Worm (Caenorhabditis elegans) whole organism, mixed stage, embryonic: Measurements from ENCODE around the gene R03D7.8.

Experiments used
- M03D4.4 ChIP-seq: sonication (generic microtip); optimal IDR thresholded peaks from 2 replicates; lab custom pipeline; 2017; ENCODE audit warnings: mild to moderate bottlenecking, missing genetic modification characterization, missing compliant biosample characterization
- bed-3 ChIP-seq: fragments of 200-800 bp; sonication (Bioruptor generic); optimal IDR thresholded peaks from 3 replicates; lab custom pipeline; 2018; ENCODE audit warnings: mild to moderate bottlenecking, missing genetic modification characterization, moderate library complexity, missing compliant biosample characterization
- blmp-1 ChIP-seq: fragments of 150-350 bp; optimal IDR thresholded peaks from 2 replicates; lab custom pipeline; 2014; ENCODE audit warnings: missing biosample characterization, missing genetic modification characterization
- ceh-39 ChIP-seq: fragments of 150-350 bp; optimal IDR thresholded peaks from 2 replicates; lab custom pipeline; 2014; ENCODE audit warnings: missing biosample characterization, missing genetic modification characterization
- ceh-83 ChIP-seq: fragments of 200-800 bp; sonication (Bioruptor generic); optimal IDR thresholded peaks from 2 replicates; lab custom pipeline; 2018; ENCODE audit warnings: mild to moderate bottlenecking, missing genetic modification characterization, missing compliant biosample characterization
- ces-1 ChIP-seq: fragments of 150-350 bp; optimal IDR thresholded peaks from 2 replicates; lab custom pipeline; 2014; ENCODE audit warnings: missing biosample characterization, missing genetic modification reagents, missing genetic modification characterization
- cnd-1 ChIP-seq: fragments of 200-800 bp; sonication (Bioruptor generic); optimal IDR thresholded peaks from 2 replicates; lab custom pipeline; 2018; ENCODE audit warnings: mild to moderate bottlenecking, missing genetic modification characterization, missing compliant biosample characterization
- drap-1 ChIP-seq: fragments of 200-800 bp; sonication (Bioruptor generic); optimal IDR thresholded peaks from 3 replicates; lab custom pipeline; 2018; ENCODE audit warnings: mild to moderate bottlenecking, missing genetic modification characterization, missing compliant biosample characterization
- elt-3 ChIP-seq: fragments of 150-350 bp; optimal IDR thresholded peaks from 2 replicates; lab custom pipeline; 2014; ENCODE audit warnings: missing biosample characterization, missing genetic modification characterization
- lin-13 ChIP-seq: fragments of 150-350 bp; optimal IDR thresholded peaks from 2 replicates; lab custom pipeline; 2014; ENCODE audit warnings: missing biosample characterization, missing genetic modification characterization
- lin-32 ChIP-seq: fragments of 200-800 bp; sonication (Bioruptor generic); optimal IDR thresholded peaks from 2 replicates; lab custom pipeline; 2018; ENCODE audit warnings: mild to moderate bottlenecking, missing genetic modification characterization, missing compliant biosample characterization
- lsy-2 ChIP-seq: fragments of 150-350 bp; optimal IDR thresholded peaks from 2 replicates; lab custom pipeline; 2014; ENCODE audit warnings: missing biosample characterization, missing genetic modification characterization
- mep-1 ChIP-seq: fragments of 150-350 bp; optimal IDR thresholded peaks from 2 replicates; lab custom pipeline; 2017; ENCODE audit warnings: missing biosample characterization, missing genetic modification reagents, missing genetic modification characterization, inconsistent platforms
- mls-2 ChIP-seq: sonication (generic microtip); optimal IDR thresholded peaks from 2 replicates; lab custom pipeline; 2016; ENCODE audit warnings: mild to moderate bottlenecking, missing genetic modification characterization, moderate library complexity, missing compliant biosample characterization
- nhr-12 ChIP-seq: fragments of 150-350 bp; optimal IDR thresholded peaks from 2 replicates; lab custom pipeline; 2014; ENCODE audit warnings: missing biosample characterization, missing genetic modification characterization
- nhr-2 ChIP-seq: fragments of 150-350 bp; optimal IDR thresholded peaks from 2 replicates; lab custom pipeline; 2014; ENCODE audit warnings: missing biosample characterization, missing genetic modification characterization
- nhr-237 ChIP-seq: fragments of 150-350 bp; optimal IDR thresholded peaks from 2 replicates; lab custom pipeline; 2014; ENCODE audit warnings: missing biosample characterization, missing genetic modification characterization
- nhr-28 ChIP-seq: fragments of 150-350 bp; optimal IDR thresholded peaks from 2 replicates; lab custom pipeline; 2014; ENCODE audit warnings: missing biosample characterization, missing genetic modification characterization
- nhr-76 ChIP-seq: sonication (generic microtip); optimal IDR thresholded peaks from 2 replicates; lab custom pipeline; 2017; ENCODE audit warnings: missing biosample characterization, missing genetic modification characterization
- sem-2 ChIP-seq: fragments of 200-800 bp; sonication (Bioruptor generic); optimal IDR thresholded peaks from 2 replicates; lab custom pipeline; 2018; ENCODE audit warnings: mild to moderate bottlenecking, missing genetic modification characterization, missing compliant biosample characterization
- snpc-4 ChIP-seq: fragments of 150-350 bp; optimal IDR thresholded peaks from 2 replicates; lab custom pipeline; 2014; ENCODE audit warnings: missing biosample characterization, missing genetic modification characterization
- sptf-1 ChIP-seq: sonication (generic microtip); optimal IDR thresholded peaks from 2 replicates; lab custom pipeline; 2017; ENCODE audit warnings: mild to moderate bottlenecking, missing genetic modification characterization, moderate library complexity, missing compliant biosample characterization
- tbx-8 ChIP-seq: fragments of 200-800 bp; sonication (Bioruptor generic); optimal IDR thresholded peaks from 2 replicates; lab custom pipeline; 2018; ENCODE audit warnings: mild to moderate bottlenecking, missing genetic modification characterization, moderate library complexity, missing compliant biosample characterization
- unc-120 ChIP-seq: sonication (generic microtip); optimal IDR thresholded peaks from 2 replicates; lab custom pipeline; 2017; ENCODE audit warnings: missing genetic modification characterization, missing compliant biosample characterization; ENCODE audit not compliant: poor library complexity, severe bottlenecking
- unc-62 ChIP-seq: fragments of 150-350 bp; optimal IDR thresholded peaks from 2 replicates; lab custom pipeline; 2014; ENCODE audit warnings: missing biosample characterization, missing genetic modification reagents, missing genetic modification characterization
- zip-8 ChIP-seq: fragments of 150-350 bp; optimal IDR thresholded peaks from 2 replicates; lab custom pipeline; 2014; ENCODE audit warnings: missing biosample characterization, missing genetic modification characterization

Gene R03D7.8

DNA sequence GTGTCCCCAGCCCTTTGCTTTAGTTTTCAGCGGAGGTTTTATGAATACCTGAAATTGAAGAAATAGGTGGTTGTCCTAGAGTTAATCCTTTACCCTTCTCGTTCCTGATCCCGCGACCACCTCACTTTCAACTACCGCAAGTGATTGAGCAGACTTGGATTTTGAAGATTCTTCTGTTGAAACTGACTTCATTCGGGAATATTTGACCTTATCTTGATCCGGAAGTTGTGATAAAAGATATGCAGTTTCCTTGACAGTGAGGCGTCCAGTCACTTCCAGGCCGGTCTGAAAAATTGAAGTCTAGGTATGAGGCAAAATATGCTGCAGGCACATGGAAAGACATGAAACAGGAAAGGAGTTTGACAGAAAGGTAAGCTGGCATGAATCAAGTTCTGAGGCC lies 1.6 kb downstream of the R03D7.8 start:
- TF ChIP-seq nhr-28 (tag; lab: Kevin White, UChicago) (no peak), nhr-237 (tag; lab: Kevin White, UChicago) (no peak), bed-3 (GFP tag; lab: Kevin White, UChicago) (no peak), blmp-1 (tag; lab: Kevin White, UChicago) (no peak), tbx-8 (GFP tag; lab: Kevin White, UChicago) (no peak), mep-1 (no peak), lsy-2 (tag; lab: Kevin White, UChicago) (no peak)
- TF ChIP-seq, all 35 proteins: peak for 0

- TF ChIP-seq nhr-237 (tag; lab: Kevin White, UChicago) = no peak
- no peak for TF ChIP-seq bed-3 (GFP tag; lab: Kevin White, UChicago)
- no peak for TF ChIP-seq drap-1 (GFP tag; lab: Kevin White, UChicago)
- TF ChIP-seq lin-13 (tag; lab: Kevin White, UChicago) = no peak
- TF ChIP-seq nhr-76 (tag; lab: Kevin White, UChicago) = no peak
- no peak for TF ChIP-seq nhr-12
- no peak for TF ChIP-seq sem-2 (GFP tag; lab: Kevin White, UChicago)
- TF ChIP-seq ceh-83 = no peak
- no peak for TF ChIP-seq mep-1
- TF ChIP-seq nhr-2 (tag; lab: Kevin White, UChicago) = no peak
- TF ChIP-seq cnd-1 (tag; lab: Kevin White, UChicago) = no peak
- TF ChIP-seq snpc-4 (tag; lab: Kevin White, UChicago) = no peak
- no peak for TF ChIP-seq tbx-8 (GFP tag; lab: Kevin White, UChicago)
- TF ChIP-seq elt-3 (tag; lab: Kevin White, UChicago) = no peak
- TF ChIP-seq lsy-2 (tag; lab: Kevin White, UChicago) = no peak
Observed at ce11 chrII:10953065-10953464, 3.6 kb downstream of the R03D7.8 start, which contains the start of gene nos-1. TSS of gene nos-1 (minus strand) at chrII:10953165.

ce11 chrII:10950107-10950679 lies 6.5 kb downstream of the R03D7.8 start, which contains the start of gene gst-5:
TSS of gene gst-5 (plus strand) at chrII:10950352.
- TF ChIP-seq mls-2 (tag; lab: Kevin White, UChicago) (no peak), blmp-1 (tag; lab: Kevin White, UChicago) (peak; percentile 6), sptf-1 (tag; lab: Kevin White, UChicago) (no peak)

- TF ChIP-seq nhr-237 (tag; lab: Kevin White, UChicago) (no peak), drap-1 (GFP tag; lab: Kevin White, UChicago) (no peak), lsy-2 (tag; lab: Kevin White, UChicago) (no peak), unc-120 (tag; lab: Kevin White, UChicago) (no peak), nhr-28 (tag; lab: Kevin White, UChicago) (no peak), unc-62 (GFP tag; lab: Kevin White, UChicago) (no peak), cnd-1 (tag; lab: Kevin White, UChicago) (no peak), snpc-4 (tag; lab: Kevin White, UChicago) (no peak), ces-1 (no peak), elt-3 (tag; lab: Kevin White, UChicago) (no peak), M03D4.4 (no peak), sptf-1 (tag; lab: Kevin White, UChicago) (no peak), ceh-39 (tag; lab: Kevin White, UChicago) (no peak)
Observed at ce11 chrII:10949383-10949782, 7.3 kb downstream of the R03D7.8 start.

- TF ChIP-seq cnd-1 (tag; lab: Kevin White, UChicago) (no peak), nhr-28 (tag; lab: Kevin White, UChicago) (no peak), sem-2 (GFP tag; lab: Kevin White, UChicago) (no peak), lin-32 (GFP tag; lab: Kevin White, UChicago) (no peak), blmp-1 (tag; lab: Kevin White, UChicago) (no peak), M03D4.4 (no peak), snpc-4 (tag; lab: Kevin White, UChicago) (no peak), bed-3 (GFP tag; lab: Kevin White, UChicago) (no peak), unc-62 (GFP tag; lab: Kevin White, UChicago) (no peak), zip-8 (tag; lab: Kevin White, UChicago) (no peak), nhr-76 (tag; lab: Kevin White, UChicago) (no peak)
Observed at ce11 chrII:10948236-10949025, 8.3 kb downstream of the R03D7.8 start.
